Fruit fly (Drosophila melanogaster) whole organism: ENCODE results near the gene PolE1.

Experiments
- CG8478 ChIP-seq: fragments of >200 bp; optimal IDR thresholded peaks from 2 replicates; lab custom pipeline; 2018; ENCODE audit warnings: inconsistent platforms
- Dll ChIP-seq: fragments of >200 bp; optimal IDR thresholded peaks from 2 replicates; lab custom pipeline; 2017
- EcR ChIP-seq, 2 experiments: fragments of >200 bp; optimal IDR thresholded peaks; 2 replicates each; lab custom pipeline; 2017; ENCODE audit warnings: missing biosample characterization in 2 of 2, missing genetic modification characterization in 2 of 2, missing genetic modification reagents in 2 of 2
- pan ChIP-seq: fragments of >200 bp; optimal IDR thresholded peaks from 2 replicates; lab custom pipeline; 2017
- psq ChIP-seq: fragments of >200 bp; optimal IDR thresholded peaks from 2 replicates; lab custom pipeline; 2017
- usp ChIP-seq: fragments of >200 bp; optimal IDR thresholded peaks from 2 replicates; lab custom pipeline; 2017; ENCODE audit warnings: missing biosample characterization, missing genetic modification characterization, mixed read lengths

Gene PolE1

DNA sequence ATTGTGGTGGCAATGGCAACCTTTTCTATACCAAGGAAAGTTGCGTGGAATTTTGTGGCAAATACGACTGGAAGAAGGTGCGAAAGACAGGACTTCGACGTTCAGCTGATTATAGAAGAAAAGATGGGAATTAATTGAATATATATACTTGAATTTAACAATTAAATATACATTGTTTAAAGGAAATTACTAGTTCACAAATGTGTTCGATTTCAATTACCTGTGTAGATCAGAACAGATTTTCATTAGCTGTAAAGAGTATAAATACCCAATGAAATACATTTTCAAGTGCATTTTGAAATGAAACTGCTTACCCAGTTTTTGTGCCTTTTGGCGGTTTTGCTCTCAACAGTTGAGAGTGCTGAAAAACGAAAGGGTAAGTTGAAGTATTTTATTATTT is 25.5 kb downstream of the PolE1 start, which contains the start of gene CG42828:
CG42828 (plus strand) TSS at position 301 of the 400 bp plus-strand sequence.
- TF ChIP-seq EcR (GFP tag; optimal IDR thresholded peaks at IDR 0.05; lab: Kevin White, UChicago) (no peak), Dll (lab: Kevin White, UChicago) (no peak), pan (lab: Kevin White, UChicago) (no peak), usp (GFP tag; lab: Kevin White, UChicago) (no peak), psq (lab: Kevin White, UChicago) (no peak), CG8478 (lab: Kevin White, UChicago) (no peak)

DNA sequence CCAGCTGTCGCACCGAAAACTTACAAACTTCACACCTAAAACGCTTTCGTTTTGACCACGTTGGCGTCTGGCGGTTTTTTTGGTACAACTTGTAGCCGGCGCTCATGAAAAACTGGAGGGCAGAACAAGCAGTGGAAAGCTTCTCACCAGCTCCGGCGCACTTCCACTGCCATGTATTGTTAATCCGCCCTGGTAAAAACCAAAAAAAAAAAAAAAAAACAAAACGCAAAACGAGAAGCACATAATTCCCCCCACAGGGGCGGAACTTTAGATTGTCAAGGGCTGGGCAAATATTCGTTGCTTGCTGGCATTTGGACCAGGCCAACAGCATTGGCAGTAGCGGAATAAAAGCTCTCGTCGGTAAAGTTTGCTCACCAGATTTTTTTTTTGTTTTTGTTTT is 26.4 kb downstream of the PolE1 start:
- TF ChIP-seq psq (lab: Kevin White, UChicago) (no peak), Dll (lab: Kevin White, UChicago) (no peak), usp (GFP tag; lab: Kevin White, UChicago) (no peak), EcR (GFP tag; optimal IDR thresholded peaks at IDR 0.05; lab: Kevin White, UChicago) (no peak), CG8478 (lab: Kevin White, UChicago) (no peak), pan (lab: Kevin White, UChicago) (no peak)

- TF ChIP-seq Dll (lab: Kevin White, UChicago): no peak
These were observed 29.4 kb downstream of the PolE1 start for dm6 chr3R:23377288-23377687.

dm6 chr3R:23383723-23384122 is 35.8 kb downstream of the PolE1 start:
- TF ChIP-seq CG8478 (lab: Kevin White, UChicago) (no peak), Dll (lab: Kevin White, UChicago) (peak; percentile 6), EcR (GFP tag; optimal IDR thresholded peaks at IDR 0.05; lab: Kevin White, UChicago) (no peak)

DNA sequence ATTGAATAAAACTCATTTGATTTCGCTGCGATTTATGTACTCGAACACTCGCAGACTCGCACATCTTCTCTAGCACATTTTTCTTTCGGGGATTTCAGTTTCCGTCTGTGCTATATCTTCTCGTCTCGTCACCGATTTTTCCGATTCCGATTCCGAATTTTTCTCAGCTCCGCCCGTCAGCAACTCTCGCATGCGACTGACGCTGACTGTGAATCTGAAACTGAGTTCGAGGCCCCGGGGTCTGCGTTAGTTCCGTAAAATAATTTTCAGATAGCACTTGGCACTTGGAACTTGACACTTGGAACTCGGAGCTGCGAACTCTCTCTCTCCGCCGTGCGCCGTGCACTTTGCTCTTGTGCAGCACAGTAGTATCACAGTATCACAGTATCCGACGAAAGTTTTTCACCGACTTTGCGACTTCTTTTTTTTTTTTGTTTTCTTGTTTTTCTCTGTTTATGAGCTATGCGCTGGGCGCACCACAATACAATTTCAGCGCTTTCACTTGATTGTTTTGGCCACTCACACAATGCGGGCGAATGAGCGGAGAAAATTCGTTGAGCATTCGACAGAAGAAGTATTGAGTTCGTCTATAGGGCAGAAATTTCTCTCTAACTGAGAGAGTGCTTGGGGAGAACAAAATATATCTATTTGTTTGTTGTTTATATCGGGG is 36.8 kb downstream of the PolE1 start, which contains the start of gene CG4393:
CG4393 (minus strand) TSS at position 187 of the 670 bp plus-strand sequence.
- TF ChIP-seq CG8478 (lab: Kevin White, UChicago): no peak
- TF ChIP-seq Dll (lab: Kevin White, UChicago): no peak
- no peak for TF ChIP-seq EcR (GFP tag; optimal IDR thresholded peaks at IDR 0.05; lab: Kevin White, UChicago)
- TF ChIP-seq usp (GFP tag; lab: Kevin White, UChicago): no peak
- TF ChIP-seq pan (lab: Kevin White, UChicago): no peak
- TF ChIP-seq psq (lab: Kevin White, UChicago): no peak

DNA sequence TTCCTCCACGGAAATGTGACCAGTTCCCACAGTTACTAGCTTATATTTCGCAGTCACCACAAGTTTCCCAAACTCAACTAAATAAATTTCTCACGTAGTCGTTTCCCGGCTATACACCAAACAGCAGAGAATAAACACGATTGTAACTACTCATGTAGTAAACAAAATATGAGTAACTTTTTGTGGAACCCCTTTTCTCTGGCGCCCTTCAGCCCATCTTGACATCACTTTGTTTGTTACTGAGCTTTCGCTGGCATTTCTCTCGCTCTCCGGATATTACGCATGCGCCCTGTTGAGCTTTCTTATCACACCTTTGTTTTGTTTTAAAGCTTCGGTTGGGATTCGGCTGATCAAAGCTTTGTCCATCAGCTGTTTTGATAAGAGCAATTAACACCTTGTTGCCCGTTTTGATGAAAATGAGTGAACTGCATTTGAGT is 38.1 kb downstream of the PolE1 start:
- TF ChIP-seq Dll (lab: Kevin White, UChicago): no peak
- no peak for TF ChIP-seq EcR (GFP tag; optimal IDR thresholded peaks at IDR 0.05; lab: Kevin White, UChicago)
- no peak for TF ChIP-seq CG8478 (lab: Kevin White, UChicago)
- no peak for TF ChIP-seq pan (lab: Kevin White, UChicago)
- TF ChIP-seq psq (lab: Kevin White, UChicago): no peak
- TF ChIP-seq usp (GFP tag; lab: Kevin White, UChicago): no peak

- TF ChIP-seq EcR (GFP tag; optimal IDR thresholded peaks at IDR 0.05; lab: Kevin White, UChicago) (no peak), psq (lab: Kevin White, UChicago) (no peak), Dll (lab: Kevin White, UChicago) (no peak), CG8478 (lab: Kevin White, UChicago) (no peak), pan (lab: Kevin White, UChicago) (no peak), usp (GFP tag; lab: Kevin White, UChicago) (no peak)
These were observed 39.0 kb downstream of the PolE1 start for dm6 chr3R:23386907-23387306.

dm6 chr3R:23388798-23389197 is 40.9 kb downstream of the PolE1 start, which contains the start of gene CG31515:
Gene CG31515, minus strand, starts transcription at chr3R:23388898.
- no peak for TF ChIP-seq CG8478 (lab: Kevin White, UChicago)
- TF ChIP-seq Dll (lab: Kevin White, UChicago): no peak
- no peak for TF ChIP-seq psq (lab: Kevin White, UChicago)
- no peak for TF ChIP-seq pan (lab: Kevin White, UChicago)
- no peak for TF ChIP-seq usp (GFP tag; lab: Kevin White, UChicago)
- no peak for TF ChIP-seq EcR (GFP tag; optimal IDR thresholded peaks at IDR 0.05; lab: Kevin White, UChicago)

DNA sequence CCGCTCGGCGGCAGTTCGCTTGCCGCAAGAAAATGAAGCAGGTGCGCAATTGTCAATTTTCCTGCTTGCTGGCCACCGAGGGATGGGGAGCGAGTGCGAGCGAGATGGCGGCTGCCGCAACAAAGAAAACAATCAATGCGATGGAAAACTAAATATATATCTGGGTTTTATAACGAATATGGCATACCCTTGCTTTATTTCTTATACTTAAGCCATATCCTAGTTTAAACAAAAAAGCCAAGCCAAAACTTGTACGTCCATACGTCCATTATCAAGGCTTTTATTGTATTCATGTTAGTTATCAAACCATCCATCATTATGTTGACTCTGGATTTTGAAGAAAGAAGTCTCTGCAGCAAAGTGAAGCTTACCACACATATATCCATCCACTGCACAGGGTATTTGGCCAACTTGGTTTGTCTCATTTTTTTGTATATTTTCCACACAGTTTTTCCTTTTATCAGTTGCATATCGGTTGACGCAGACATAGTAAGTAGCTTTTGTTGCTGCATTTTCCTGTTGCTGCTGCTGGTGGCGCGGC is 42.9 kb downstream of the PolE1 start:
- TF ChIP-seq psq (lab: Kevin White, UChicago): no peak
- no peak for TF ChIP-seq pan (lab: Kevin White, UChicago)
- no peak for TF ChIP-seq CG8478 (lab: Kevin White, UChicago)
- no peak for TF ChIP-seq EcR (GFP tag; optimal IDR thresholded peaks at IDR 0.05; lab: Kevin White, UChicago)
- no peak for TF ChIP-seq usp (GFP tag; lab: Kevin White, UChicago)
- TF ChIP-seq Dll (lab: Kevin White, UChicago): no peak

DNA sequence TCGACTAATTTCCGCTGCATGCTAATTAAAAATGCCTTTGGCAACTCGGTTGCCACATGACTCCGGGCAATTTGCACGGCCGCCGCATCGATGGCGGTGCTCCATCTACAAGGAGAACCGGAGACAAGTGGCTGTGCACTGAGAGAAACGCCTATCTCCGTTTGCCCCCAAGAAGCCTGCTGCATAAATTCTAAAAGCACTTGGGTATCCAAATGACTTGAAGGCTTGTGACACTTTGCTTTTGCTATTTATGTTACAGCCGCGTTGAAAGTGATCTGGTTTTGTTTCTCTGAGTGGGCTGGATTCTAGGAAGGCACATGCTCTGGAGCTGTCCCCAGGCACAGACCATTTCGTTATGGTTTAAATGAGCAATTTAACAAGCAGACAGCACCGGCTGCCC is 44.3 kb downstream of the PolE1 start:
- TF ChIP-seq EcR (GFP tag; optimal IDR thresholded peaks at IDR 0.05; lab: Kevin White, UChicago): no peak
- no peak for TF ChIP-seq psq (lab: Kevin White, UChicago)
- TF ChIP-seq pan (lab: Kevin White, UChicago): no peak
- TF ChIP-seq usp (GFP tag; lab: Kevin White, UChicago): no peak
- TF ChIP-seq CG8478 (lab: Kevin White, UChicago): no peak

DNA sequence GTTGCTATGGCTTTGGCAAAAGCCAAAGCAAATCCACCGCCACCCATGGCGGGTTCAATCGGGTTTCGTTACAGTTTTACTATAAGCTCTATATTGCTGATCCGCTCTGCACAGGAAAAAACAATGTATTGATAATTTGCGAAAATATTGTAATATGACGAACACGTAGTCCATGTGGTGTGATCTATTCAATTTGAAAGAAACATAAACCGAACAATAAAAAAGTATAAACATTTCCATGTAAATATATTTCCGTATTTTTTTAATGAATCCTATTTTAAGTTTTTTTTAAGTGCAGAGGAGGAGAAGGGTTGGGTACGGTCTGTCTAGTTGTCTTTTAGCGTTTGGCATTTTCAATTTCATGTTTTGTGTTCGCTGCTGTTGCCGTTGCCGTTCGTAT is 45.6 kb downstream of the PolE1 start:
- TF ChIP-seq psq (lab: Kevin White, UChicago): no peak
- no peak for TF ChIP-seq CG8478 (lab: Kevin White, UChicago)
- no peak for TF ChIP-seq usp (GFP tag; lab: Kevin White, UChicago)
- no peak for TF ChIP-seq EcR (GFP tag; optimal IDR thresholded peaks at IDR 0.05; lab: Kevin White, UChicago)
- no peak for TF ChIP-seq pan (lab: Kevin White, UChicago)
- no peak for TF ChIP-seq Dll (lab: Kevin White, UChicago)
